Fruit fly (Drosophila melanogaster) whole organism, larva: ENCODE measurements around the gene Zaf1.

Experiments used
- noc ChIP-seq: fragments of 200-800 bp; sonication (Bioruptor generic); optimal IDR thresholded peaks from 3 replicates; lab custom pipeline; 2019; ENCODE audit warnings: missing biosample characterization, mild to moderate bottlenecking, missing genetic modification characterization, moderate library complexity

Gene Zaf1

dm6 chr3R:11650105-11651039 lies 24.9 kb upstream of the Zaf1 start, which contains the start of the genes Csk and Elp1:
Gene Csk (minus strand): TSS chr3R:11650706.
Gene Elp1 (plus strand): TSS chr3R:11650971.
- TF ChIP-seq noc: peak; percentile 59

- peak; percentile 97 for TF ChIP-seq noc
Observed at dm6 chr3R:11649449-11649848, 24.0 kb upstream of the Zaf1 start.

DNA sequence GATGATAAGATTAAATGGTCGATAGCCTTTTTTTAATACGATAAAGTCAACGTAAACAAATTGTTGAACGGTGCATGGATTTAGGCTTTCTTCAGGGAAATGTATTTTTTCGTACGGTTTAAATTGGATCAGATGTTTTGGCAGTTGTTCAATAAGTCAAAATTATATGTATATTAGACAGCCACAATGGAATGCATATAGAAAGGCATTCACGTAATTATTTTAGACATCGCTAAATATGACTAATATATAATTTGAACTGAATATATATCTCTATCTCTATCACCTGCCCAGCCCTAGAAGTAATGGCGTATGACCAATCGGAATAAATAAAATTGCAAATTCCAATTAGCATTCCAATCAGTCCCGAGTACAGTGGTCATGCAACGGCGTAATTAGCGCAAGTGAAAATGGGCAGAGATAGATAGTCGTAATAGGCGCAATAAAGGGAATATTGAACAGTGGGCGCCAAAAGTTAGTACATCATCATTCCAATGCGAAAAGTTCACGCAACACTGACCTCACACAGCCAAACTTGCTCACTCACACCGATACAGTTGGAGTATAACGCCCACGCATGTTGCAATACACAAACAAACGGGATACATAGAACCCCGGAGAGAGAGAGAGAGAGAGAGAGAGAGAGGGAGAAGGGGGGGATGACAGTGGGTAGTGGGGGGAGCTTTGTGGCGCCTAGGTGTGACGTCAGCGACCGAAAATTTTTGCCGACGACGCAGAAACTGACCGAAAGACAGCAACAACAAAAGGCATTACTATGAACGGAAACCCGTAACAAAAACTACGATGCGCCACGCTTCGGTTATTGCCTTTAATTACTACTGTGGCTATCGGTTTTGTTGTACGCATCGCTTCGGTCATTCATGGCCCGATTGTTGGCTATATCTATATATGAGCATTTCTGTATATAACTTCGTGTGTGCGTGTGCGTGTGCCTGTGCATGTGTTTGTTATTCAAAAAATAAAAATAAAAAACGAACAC lies 23.2 kb upstream of the Zaf1 start:
- TF ChIP-seq noc: no peak

DNA sequence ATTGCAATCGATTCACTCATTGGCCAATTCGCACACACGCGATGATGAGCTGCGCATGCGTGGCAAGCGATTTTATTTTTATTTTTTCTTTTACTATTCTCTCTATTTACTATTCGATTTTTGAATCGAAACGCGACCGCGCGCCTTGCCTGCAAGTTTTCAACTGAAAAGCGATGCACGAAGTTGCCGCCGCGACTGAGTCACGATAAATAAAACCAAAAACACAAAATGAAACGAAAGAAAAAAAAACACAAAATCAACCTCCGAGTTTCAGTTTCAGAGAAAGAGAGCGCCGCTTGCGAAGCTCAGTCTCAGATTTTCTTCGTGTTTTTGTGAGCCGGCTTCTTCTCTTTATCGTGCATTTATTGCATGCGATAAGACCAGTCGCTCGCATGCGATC lies 21.4 kb upstream of the Zaf1 start:
- TF ChIP-seq noc: no peak

dm6 chr3R:11639946-11640588 lies 14.6 kb upstream of the Zaf1 start:
- peak; percentile 3 for TF ChIP-seq noc

- no peak for TF ChIP-seq noc
Observed at dm6 chr3R:11637586-11637985, 12.1 kb upstream of the Zaf1 start.

- TF ChIP-seq noc: no peak
Observed at dm6 chr3R:11628416-11629041, 3.1 kb upstream of the Zaf1 start, which contains the start of gene CG14712. Gene CG14712 (plus strand): TSS chr3R:11628759.

DNA sequence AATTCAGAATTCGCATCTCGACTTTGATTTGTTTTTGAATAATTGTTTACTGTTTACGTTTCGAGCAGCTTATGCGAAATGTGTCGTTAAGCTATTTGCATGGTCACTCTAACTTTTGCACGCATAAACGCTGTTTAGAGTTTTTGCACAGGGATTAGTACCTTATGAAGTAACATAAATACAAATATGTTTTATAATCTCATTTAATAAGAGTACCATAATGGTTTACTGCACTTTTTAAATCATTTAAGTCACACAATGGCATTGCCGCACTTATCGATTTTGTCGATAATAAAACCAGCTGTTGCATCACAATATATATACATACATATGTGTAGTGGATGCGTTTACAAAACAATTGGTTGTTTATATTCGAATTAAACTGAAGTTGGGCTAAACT lies 1.1 kb upstream of the Zaf1 start, which contains the start of the genes CG6813 and CG18764:
CG6813 (minus strand) TSS at position 68 of the 400 bp plus-strand sequence.
CG18764 (plus strand) TSS at position 319 of the 400 bp plus-strand sequence.
- TF ChIP-seq noc: no peak

dm6 chr3R:11623025-11623424 lies 2.4 kb downstream of the Zaf1 start, which contains the start of gene CG14711:
Gene CG14711 (plus strand): TSS chr3R:11623339.
- no peak for TF ChIP-seq noc

- TF ChIP-seq noc: no peak
Observed at dm6 chr3R:11619709-11620409, 5.6 kb downstream of the Zaf1 start, which contains the start of the genes Jupiter and CG14710. Gene Jupiter (minus strand): TSS chr3R:11619906. Gene CG14710 (plus strand): TSS chr3R:11620090.

- TF ChIP-seq noc: no peak
Observed at dm6 chr3R:11618879-11619278, 6.6 kb downstream of the Zaf1 start.

dm6 chr3R:11617849-11618248 lies 7.6 kb downstream of the Zaf1 start:
- no peak for TF ChIP-seq noc

dm6 chr3R:11617363-11617762 lies 8.1 kb downstream of the Zaf1 start:
- TF ChIP-seq noc: no peak

dm6 chr3R:11616219-11616618 lies 9.2 kb downstream of the Zaf1 start:
- TF ChIP-seq noc: no peak
